Worm (Caenorhabditis elegans): ENCODE measurements around the gene Y44A6D.7.

DNA sequence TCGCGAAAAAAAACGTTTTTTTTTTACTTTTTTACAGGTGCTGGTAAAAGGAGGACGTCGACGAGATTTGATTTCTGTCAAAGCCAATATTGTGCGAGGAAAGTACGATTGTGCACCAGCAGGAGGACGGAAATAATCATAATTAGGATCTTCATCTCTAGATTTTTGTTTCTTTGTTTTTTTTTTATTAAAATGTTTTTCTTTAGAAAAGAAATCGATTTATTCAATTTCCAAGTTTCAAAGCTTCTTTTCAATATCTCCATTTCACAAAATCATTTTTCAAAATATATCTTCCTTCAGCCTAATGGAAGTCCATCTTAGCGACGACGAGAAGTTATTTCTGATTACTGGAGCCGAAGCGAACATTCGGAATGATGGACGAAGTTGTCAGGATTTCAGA is 24.0 kb downstream of the Y44A6D.7 start, which contains the start of gene exos-7:
- TF ChIP-seq mec-3 (tag; optimal IDR thresholded peaks at IDR 0.05; ENCODE audit: borderline replicate concordance), result no peak
- no peak for TF ChIP-seq che-1 (tag; optimal IDR thresholded peaks at IDR 0.05)
- TF ChIP-seq pha-4 (tag; optimal IDR thresholded peaks at IDR 0.05), result no peak
- TF ChIP-seq ceh-45 (GFP tag; IDR thresholded peaks at IDR 0.05), result no peak

Measured in whole organism, late embryonic.